Worm (Caenorhabditis elegans): ENCODE measurements around the gene sel-5.

The sel-5 gene

DNA sequence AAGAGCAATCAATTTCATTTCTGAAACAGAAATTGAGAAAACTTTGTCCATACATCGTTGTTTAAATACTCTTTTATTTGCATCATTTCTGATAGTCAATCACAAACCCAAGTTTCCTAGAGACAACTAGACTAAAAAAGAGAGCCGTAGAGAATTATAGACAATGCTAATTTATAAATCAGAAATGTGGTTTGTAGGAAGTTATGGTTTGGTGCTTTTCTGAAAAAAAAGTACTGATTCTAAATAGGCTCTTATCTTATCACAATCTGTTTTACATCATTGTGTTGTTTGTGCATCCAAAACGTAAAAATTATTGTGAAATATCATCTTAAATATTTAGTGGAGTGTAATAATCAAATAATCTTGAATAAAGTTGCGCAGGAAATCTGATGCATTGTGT, 37.6 kb downstream of the sel-5 start, which contains the start of gene ugt-62:
TSS of gene ugt-62 (minus strand) at position 20 of the 400 bp plus-strand sequence.
- TF ChIP-seq cog-1 (tag; optimal IDR thresholded peaks at IDR 0.05) (no peak), klf-2 (GFP tag; conservative IDR thresholded peaks at IDR 0.05) (no peak), ref-1 (GFP tag; conservative IDR thresholded peaks at IDR 0.05) (no peak), med-1 (GFP tag; optimal IDR thresholded peaks at IDR 0.05; ENCODE audit: insufficient read depth) (no peak), ztf-29 (GFP tag; IDR thresholded peaks at IDR 0.05) (no peak), flt-1 (GFP tag; IDR thresholded peaks at IDR 0.05) (no peak), ztf-23 (GFP tag; IDR thresholded peaks at IDR 0.05) (no peak), T22C8.4 (GFP tag; IDR thresholded peaks at IDR 0.05) (no peak), tab-1 (GFP tag; IDR thresholded peaks at IDR 0.05) (no peak)

DNA sequence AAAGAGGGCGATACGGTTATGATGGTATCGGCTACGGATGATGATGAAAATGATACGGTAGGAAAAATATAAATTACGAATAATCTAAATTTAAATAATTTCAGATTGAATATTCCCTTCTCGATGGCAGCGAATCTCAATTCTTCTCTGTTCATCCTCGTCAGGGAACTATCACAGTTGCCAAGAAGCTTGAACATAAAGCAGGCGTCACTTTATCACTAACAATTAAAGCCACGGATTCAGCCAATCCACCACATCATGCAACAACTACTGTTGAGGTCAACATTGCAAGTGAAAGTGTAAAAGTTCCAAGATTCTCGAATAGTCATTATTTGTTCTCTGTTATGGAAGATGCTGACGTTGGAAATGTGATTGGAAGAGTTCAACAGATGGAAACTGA, 47.3 kb downstream of the sel-5 start:
- TF ChIP-seq flt-1 (GFP tag; IDR thresholded peaks at IDR 0.05): no peak
- no peak for TF ChIP-seq ztf-29 (GFP tag; IDR thresholded peaks at IDR 0.05)

DNA sequence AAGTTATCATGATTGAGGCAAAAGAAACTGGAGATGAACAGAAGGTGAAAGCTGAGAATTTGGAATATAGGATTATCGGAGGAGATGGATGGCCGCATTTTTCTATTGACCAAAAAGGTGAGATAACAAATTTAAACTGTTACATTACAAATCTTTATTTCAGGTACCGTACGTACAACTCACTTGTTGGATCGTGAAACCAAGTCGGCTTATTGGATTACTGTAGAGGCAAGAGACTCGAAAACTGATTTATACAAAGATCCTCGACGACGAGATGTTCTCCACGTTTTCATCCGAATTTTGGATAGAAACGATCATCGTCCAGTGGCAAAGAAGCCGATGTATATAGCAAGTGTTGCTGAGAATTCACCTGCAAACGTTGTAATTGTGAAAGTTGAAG, 52.2 kb downstream of the sel-5 start:
- TF ChIP-seq T22C8.4 (GFP tag; IDR thresholded peaks at IDR 0.05) (no peak), ztf-29 (GFP tag; IDR thresholded peaks at IDR 0.05) (no peak), flt-1 (GFP tag; IDR thresholded peaks at IDR 0.05) (no peak), med-1 (GFP tag; optimal IDR thresholded peaks at IDR 0.05; ENCODE audit: insufficient read depth) (no peak), klf-2 (GFP tag; conservative IDR thresholded peaks at IDR 0.05) (no peak), cog-1 (tag; optimal IDR thresholded peaks at IDR 0.05) (no peak), ztf-23 (GFP tag; IDR thresholded peaks at IDR 0.05) (no peak), tab-1 (GFP tag; IDR thresholded peaks at IDR 0.05) (no peak), ref-1 (GFP tag; conservative IDR thresholded peaks at IDR 0.05) (no peak)

DNA sequence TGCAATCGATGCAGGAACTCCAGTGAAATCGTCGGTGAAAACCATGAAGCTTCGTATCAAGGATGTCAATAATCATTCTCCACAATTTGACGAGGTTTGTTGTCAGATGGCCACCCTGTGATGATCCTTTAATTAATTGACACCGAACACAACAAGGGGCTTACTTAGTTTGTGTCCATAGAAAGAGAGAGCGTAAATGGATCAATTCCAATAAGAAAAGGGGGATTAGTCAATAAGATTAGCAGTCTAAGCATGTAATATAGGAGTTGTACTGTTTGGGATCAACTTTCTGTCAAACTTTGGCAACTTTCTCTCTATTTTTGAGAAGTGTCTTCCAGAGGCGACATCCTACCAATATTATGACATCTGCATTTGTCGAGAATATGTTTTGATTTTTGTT, 54.2 kb downstream of the sel-5 start:
- TF ChIP-seq tab-1 (GFP tag; IDR thresholded peaks at IDR 0.05): no peak
- no peak for TF ChIP-seq ztf-23 (GFP tag; IDR thresholded peaks at IDR 0.05)
- no peak for TF ChIP-seq cog-1 (tag; optimal IDR thresholded peaks at IDR 0.05)
- no peak for TF ChIP-seq klf-2 (GFP tag; conservative IDR thresholded peaks at IDR 0.05)
- TF ChIP-seq T22C8.4 (GFP tag; IDR thresholded peaks at IDR 0.05): no peak
- TF ChIP-seq flt-1 (GFP tag; IDR thresholded peaks at IDR 0.05): no peak
- no peak for TF ChIP-seq med-1 (GFP tag; optimal IDR thresholded peaks at IDR 0.05; ENCODE audit: insufficient read depth)
- no peak for TF ChIP-seq ztf-29 (GFP tag; IDR thresholded peaks at IDR 0.05)
- no peak for TF ChIP-seq ref-1 (GFP tag; conservative IDR thresholded peaks at IDR 0.05)

DNA sequence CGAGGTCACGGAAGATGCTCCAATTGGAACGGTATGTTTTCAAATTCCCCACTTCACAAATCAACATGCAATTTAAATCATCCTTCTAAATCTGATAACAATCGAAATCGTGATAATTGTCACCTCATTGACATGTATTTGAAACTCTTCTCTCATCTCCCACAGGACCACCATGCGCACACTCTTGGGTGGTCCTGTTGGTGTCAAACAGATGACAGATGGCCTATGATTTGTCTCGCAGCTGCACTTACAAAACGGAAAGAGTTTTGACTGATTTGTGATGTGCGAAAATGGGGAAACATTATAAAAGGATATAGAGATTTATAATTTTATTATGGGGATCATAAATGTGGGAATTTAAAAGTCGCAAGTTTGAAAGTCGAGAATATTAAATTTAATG, 54.8 kb downstream of the sel-5 start:
- TF ChIP-seq ref-1 (GFP tag; conservative IDR thresholded peaks at IDR 0.05) (no peak), ztf-29 (GFP tag; IDR thresholded peaks at IDR 0.05) (no peak), flt-1 (GFP tag; IDR thresholded peaks at IDR 0.05) (no peak)
